Fruit fly (Drosophila melanogaster) whole organism, prepupa: ENCODE data around the gene Ir76a.

Source experiments
- Blimp-1 ChIP-seq: fragments of 200-800 bp; sonication (Bioruptor generic); optimal IDR thresholded peaks from 3 replicates; lab custom pipeline; 2017; ENCODE audit warnings: missing biosample characterization, missing genetic modification characterization, mild to moderate bottlenecking, moderate library complexity, missing genetic modification reagents
- CG10669 ChIP-seq: fragments of 200-800 bp; sonication (Bioruptor generic); optimal IDR thresholded peaks from 3 replicates; lab custom pipeline; 2018; ENCODE audit warnings: missing biosample characterization, mild to moderate bottlenecking, missing genetic modification characterization, moderate library complexity
- CG11294 ChIP-seq: fragments of 200-800 bp; sonication (Bioruptor generic); IDR thresholded peaks from 2 replicates; pipeline ENCODE4 v1.3.6; 2022; ENCODE audit warnings: missing biosample characterization, missing genetic modification characterization
- CG11762 ChIP-seq: fragments of 200-800 bp; sonication (Bioruptor generic); optimal IDR thresholded peaks from 3 replicates; lab custom pipeline; 2016; ENCODE audit warnings: missing biosample characterization, missing genetic modification characterization; ENCODE audit not compliant: insufficient read depth
- CG15336 ChIP-seq: fragments of 200-800 bp; sonication (Bioruptor generic); IDR thresholded peaks from 2 replicates; pipeline ENCODE4 v1.3.6; 2022; ENCODE audit warnings: missing biosample characterization, missing genetic modification characterization
- CG3032 ChIP-seq: fragments of 200-800 bp; optimal IDR thresholded peaks from 2 replicates; lab custom pipeline; 2019; ENCODE audit warnings: missing biosample characterization, mild to moderate bottlenecking, missing genetic modification characterization, moderate library complexity
- CG34406 ChIP-seq: fragments of 200-800 bp; sonication (Bioruptor generic); optimal IDR thresholded peaks from 3 replicates; lab custom pipeline; 2016; ENCODE audit warnings: missing biosample characterization, missing genetic modification characterization
- CG4318 ChIP-seq: fragments of 200-800 bp; sonication (Bioruptor generic); optimal IDR thresholded peaks from 3 replicates; lab custom pipeline; 2017; ENCODE audit warnings: missing biosample characterization, mild to moderate bottlenecking, missing genetic modification characterization
- CG6276 ChIP-seq: fragments of 200-800 bp; sonication (Bioruptor generic); optimal IDR thresholded peaks from 2 replicates; lab custom pipeline; 2017; ENCODE audit warnings: missing biosample characterization, mild to moderate bottlenecking, missing genetic modification characterization
- CG6792 ChIP-seq: fragments of 200-800 bp; sonication (Bioruptor generic); optimal IDR thresholded peaks from 3 replicates; lab custom pipeline; 2016; ENCODE audit warnings: missing biosample characterization, missing genetic modification characterization
- CG6808 ChIP-seq: fragments of 200-800 bp; sonication (Bioruptor generic); optimal IDR thresholded peaks from 3 replicates; lab custom pipeline; 2017; ENCODE audit warnings: missing biosample characterization, missing genetic modification characterization, mild to moderate bottlenecking, moderate library complexity, missing genetic modification reagents
- CG7368 ChIP-seq: fragments of 200-800 bp; sonication (Bioruptor generic); optimal IDR thresholded peaks from 3 replicates; lab custom pipeline; 2016; ENCODE audit warnings: missing biosample characterization, missing genetic modification characterization
- CG8119 ChIP-seq: fragments of 200-800 bp; sonication (Bioruptor generic); IDR thresholded peaks from 3 replicates; pipeline ENCODE4 v1.3.6; 2022; ENCODE audit warnings: missing biosample characterization, missing genetic modification characterization
- CG8319 ChIP-seq: fragments of 200-800 bp; sonication (Bioruptor generic); optimal IDR thresholded peaks from 3 replicates; lab custom pipeline; 2016; ENCODE audit warnings: missing biosample characterization, missing genetic modification characterization
- CG9139 ChIP-seq: fragments of 200-800 bp; sonication (Bioruptor generic); optimal IDR thresholded peaks from 3 replicates; lab custom pipeline; 2017; ENCODE audit warnings: missing biosample characterization, mild to moderate bottlenecking, missing genetic modification characterization
- Eip75B ChIP-seq: fragments of 200-800 bp; sonication (Bioruptor generic); optimal IDR thresholded peaks from 3 replicates; lab custom pipeline; 2016; ENCODE audit warnings: missing biosample characterization, missing genetic modification characterization
- Eip78C ChIP-seq: fragments of 200-800 bp; sonication (Bioruptor generic); peaks from one replicate; lab custom pipeline; 2016; ENCODE audit warnings: missing biosample characterization, missing genetic modification characterization
- Eip93F ChIP-seq: fragments of 200-800 bp; sonication (Bioruptor generic); optimal IDR thresholded peaks from 2 replicates; lab custom pipeline; 2016; ENCODE audit warnings: missing biosample characterization, mild to moderate bottlenecking, missing genetic modification characterization
- Ets96B ChIP-seq: fragments of 200-800 bp; optimal IDR thresholded peaks from 2 replicates; lab custom pipeline; 2019; ENCODE audit warnings: missing biosample characterization, mild to moderate bottlenecking, missing genetic modification characterization, moderate library complexity
- Gug ChIP-seq: fragments of 200-800 bp; sonication (Bioruptor generic); IDR thresholded peaks from 2 replicates; pipeline ENCODE4 v1.3.6; 2022; ENCODE audit warnings: missing biosample characterization, missing genetic modification characterization
- Hr38 ChIP-seq: sonication (Bioruptor generic); optimal IDR thresholded peaks from 2 replicates; lab custom pipeline; 2016; ENCODE audit warnings: missing biosample characterization, missing genetic modification characterization
- Hr39 ChIP-seq: fragments of 200-800 bp; sonication (Bioruptor generic); optimal IDR thresholded peaks from 2 replicates; lab custom pipeline; 2016; ENCODE audit warnings: missing biosample characterization, missing genetic modification characterization
- Hr4 ChIP-seq: fragments of 200-800 bp; sonication (Bioruptor generic); optimal IDR thresholded peaks from 3 replicates; lab custom pipeline; 2016; ENCODE audit warnings: missing biosample characterization, missing genetic modification characterization
- OdsH ChIP-seq: fragments of 200-800 bp; sonication (Bioruptor generic); optimal IDR thresholded peaks from 3 replicates; lab custom pipeline; 2016; ENCODE audit warnings: missing biosample characterization, missing genetic modification characterization
- Smox ChIP-seq: fragments of 200-800 bp; sonication (Bioruptor generic); optimal IDR thresholded peaks from 3 replicates; lab custom pipeline; 2016; ENCODE audit warnings: missing biosample characterization, missing genetic modification characterization
- Sox102F ChIP-seq: fragments of 200-800 bp; sonication (Bioruptor generic); optimal IDR thresholded peaks from 2 replicates; lab custom pipeline; 2016; ENCODE audit warnings: missing biosample characterization, mild to moderate bottlenecking, missing genetic modification characterization
- Sox14 ChIP-seq: fragments of 200-800 bp; sonication (Bioruptor generic); optimal IDR thresholded peaks from 3 replicates; lab custom pipeline; 2016; ENCODE audit warnings: missing biosample characterization, missing genetic modification characterization
- achi ChIP-seq: fragments of 200-800 bp; sonication (Bioruptor generic); optimal IDR thresholded peaks from 3 replicates; lab custom pipeline; 2016; ENCODE audit warnings: missing biosample characterization, missing genetic modification characterization
- acj6 ChIP-seq: fragments of 200-800 bp; sonication (Bioruptor generic); optimal IDR thresholded peaks from 3 replicates; lab custom pipeline; 2016; ENCODE audit warnings: missing biosample characterization, missing genetic modification characterization
- dsx ChIP-seq: fragments of 200-800 bp; optimal IDR thresholded peaks from 3 replicates; lab custom pipeline; 2019; ENCODE audit warnings: missing biosample characterization, mild to moderate bottlenecking, missing genetic modification characterization, moderate library complexity; ENCODE audit not compliant: poor library complexity, severe bottlenecking
- net ChIP-seq: fragments of 200-800 bp; sonication (Bioruptor generic); optimal IDR thresholded peaks from 3 replicates; lab custom pipeline; 2016; ENCODE audit warnings: missing biosample characterization, missing genetic modification characterization
- pdm3 ChIP-seq: fragments of 200-800 bp; sonication (Bioruptor generic); optimal IDR thresholded peaks from 3 replicates; lab custom pipeline; 2016; ENCODE audit warnings: missing biosample characterization, missing genetic modification characterization
- spab ChIP-seq: fragments of 200-800 bp; sonication (Bioruptor generic); optimal IDR thresholded peaks from 2 replicates; lab custom pipeline; 2017; ENCODE audit warnings: missing biosample characterization, mild to moderate bottlenecking, missing genetic modification characterization, missing genetic modification reagents
- ss ChIP-seq, 2 experiments: fragments of 200-800 bp; sonication (Bioruptor generic); optimal IDR thresholded peaks; 2 replicates in 1 of 2; 3 replicates in 1 of 2; lab custom pipeline; 2017 to 2018; ENCODE audit warnings: mild to moderate bottlenecking in 2 of 2, missing biosample characterization in 2 of 2, missing genetic modification characterization in 2 of 2, moderate library complexity in 1 of 2
- svp ChIP-seq: fragments of 200-800 bp; sonication (Bioruptor generic); peaks from one replicate; lab custom pipeline; 2016; ENCODE audit warnings: missing biosample characterization, missing genetic modification characterization
- topi ChIP-seq: fragments of 200-800 bp; sonication (Bioruptor generic); optimal IDR thresholded peaks from 3 replicates; lab custom pipeline; 2016; ENCODE audit warnings: missing biosample characterization, missing genetic modification characterization

The Ir76a gene

DNA sequence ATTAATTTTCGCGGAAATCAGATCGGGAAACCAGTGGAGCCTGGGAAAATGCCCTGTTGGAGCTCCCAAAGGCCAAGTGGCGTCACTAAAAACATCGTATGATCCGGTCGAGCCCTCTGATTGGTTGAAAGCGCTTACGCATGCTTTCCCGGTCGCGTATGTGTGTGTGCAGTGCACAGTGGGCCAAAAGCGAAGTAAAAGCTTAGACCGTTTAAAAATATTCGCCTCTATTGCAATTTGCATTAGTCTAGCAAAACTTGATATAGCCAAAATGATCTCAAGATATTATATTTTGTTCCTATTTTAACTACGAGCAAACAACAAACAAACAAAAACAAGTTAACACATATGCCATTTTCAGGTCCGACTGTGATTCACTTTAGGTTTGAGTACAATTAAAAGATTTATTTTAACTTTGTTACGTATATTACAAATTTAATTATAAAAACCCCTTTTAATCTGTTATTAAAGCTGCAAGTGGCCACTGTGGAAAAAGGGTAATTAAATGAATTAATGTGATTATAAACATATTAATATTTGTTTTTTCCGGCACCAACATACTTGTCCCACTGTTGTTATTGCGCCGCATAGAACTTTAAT is 4.8 kb upstream of the Ir76a start (continued):
- TF ChIP-seq CG8119 (peak; percentile 87), CG11762 (GFP tag; lab: Kevin White, UChicago) (peak; percentile 89), Gug (peak; percentile 63), CG6276 (peak; percentile 94), Eip75B (GFP tag; lab: Kevin White, UChicago) (peak; percentile 83), acj6 (GFP tag; lab: Kevin White, UChicago) (peak; percentile 90), spab (GFP tag; lab: Kevin White, UChicago) (peak; percentile 88), Sox102F (GFP tag; lab: Kevin White, UChicago) (peak; percentile 90), achi (GFP tag; lab: Kevin White, UChicago) (peak; percentile 90), CG6792 (GFP tag; lab: Kevin White, UChicago) (peak; percentile 90), pdm3 (GFP tag; lab: Kevin White, UChicago) (peak; percentile 90), dsx (GFP tag; lab: Kevin White, UChicago) (peak; percentile 81), OdsH (peak; percentile 89), Hr38 (no peak), CG15336 (GFP tag; lab: Robert Waterston, UW) (peak; percentile 83), Eip78C (GFP tag; lab: Kevin White, UChicago) (peak; percentile 98)

dm6 chr3L:19801105-19801504 is 2.0 kb downstream of the Ir76a start, which contains the start of gene CG14102:
TSS of gene CG14102 (minus strand) at chr3L:19801291.
- TF ChIP-seq CG10669 (GFP tag; lab: Kevin White, UChicago) (no peak), CG8319 (GFP tag; lab: Kevin White, UChicago) (no peak), Smox (GFP tag; lab: Kevin White, UChicago) (no peak), net (no peak), Hr38 (no peak), Hr39 (GFP tag; lab: Kevin White, UChicago) (no peak), Hr4 (GFP tag; lab: Kevin White, UChicago) (no peak), CG3032 (tag; lab: Kevin White, UChicago) (no peak), topi (GFP tag; lab: Kevin White, UChicago) (no peak), Blimp-1 (GFP tag; lab: Kevin White, UChicago) (no peak), Sox14 (GFP tag; lab: Kevin White, UChicago) (no peak)

- TF ChIP-seq pdm3 (GFP tag; lab: Kevin White, UChicago) (no peak), Hr38 (no peak), ss (GFP tag; optimal IDR thresholded peaks at IDR 0.05; lab: Kevin White, UChicago) (no peak), CG9139 (GFP tag; lab: Kevin White, UChicago) (no peak), CG7368 (GFP tag; lab: Kevin White, UChicago) (no peak), Eip93F (GFP tag; lab: Kevin White, UChicago) (no peak), CG11762 (GFP tag; lab: Kevin White, UChicago) (no peak)
These were observed 5.8 kb downstream of the Ir76a start, which contains the start of the genes TORIP and Ccdc58 for dm6 chr3L:19804908-19805307. TSS of gene TORIP (minus strand) at chr3L:19805080. TSS of gene Ccdc58 (plus strand) at chr3L:19805181.

DNA sequence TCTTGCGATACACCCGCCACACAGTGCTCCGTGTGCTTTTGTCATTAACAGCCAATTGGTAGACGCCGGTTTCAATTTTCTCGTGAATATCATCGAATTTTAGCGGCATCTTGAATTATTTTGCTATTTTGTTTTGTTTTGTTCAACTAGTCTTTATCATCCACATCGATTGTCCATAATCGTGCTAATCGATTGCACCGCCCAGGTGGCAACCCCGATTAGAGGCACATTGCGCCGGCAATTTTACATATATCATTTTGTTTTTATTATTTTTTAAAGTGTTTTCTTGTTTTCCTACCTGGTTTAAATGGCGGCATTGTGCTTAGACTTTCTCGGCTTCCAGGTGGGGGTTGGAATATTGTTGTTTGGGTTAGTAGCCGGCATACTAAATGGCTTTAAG is 6.8 kb downstream of the Ir76a start, which contains the start of gene CG34116:
TSS of gene CG34116 (minus strand) at position 142 of the 400 bp plus-strand sequence.
- TF ChIP-seq dsx (GFP tag; lab: Kevin White, UChicago) (no peak), CG11762 (GFP tag; lab: Kevin White, UChicago) (no peak), Sox102F (GFP tag; lab: Kevin White, UChicago) (no peak), net (no peak), CG4318 (GFP tag; lab: Kevin White, UChicago) (no peak), CG15336 (GFP tag; lab: Robert Waterston, UW) (no peak), Hr4 (GFP tag; lab: Kevin White, UChicago) (no peak), Hr38 (no peak), svp (no peak), CG6792 (GFP tag; lab: Kevin White, UChicago) (no peak), CG34406 (no peak), Smox (GFP tag; lab: Kevin White, UChicago) (no peak), achi (GFP tag; lab: Kevin White, UChicago) (no peak), Ets96B (no peak), CG11294 (GFP tag; lab: Robert Waterston, UW) (no peak), CG6808 (GFP tag; lab: Kevin White, UChicago) (no peak), CG8319 (GFP tag; lab: Kevin White, UChicago) (no peak)
- TF ChIP-seq, all 60 proteins: peak for 0
